Worm (Caenorhabditis elegans) whole organism, midembryonic: Measurements from ENCODE around the gene C50F4.10.
A peak's percentile ranks its signal among the peaks of the same experiment; 100 is the strongest.

Experiments
- T22C8.4 ChIP-seq: fragments of 200-800 bp; sonication (Bioruptor generic); IDR thresholded peaks from 2 replicates; pipeline ENCODE4 v1.3.6; 2022; ENCODE audit warnings: missing genetic modification characterization, missing compliant biosample characterization
- cog-1 ChIP-seq: sonication (generic microtip); optimal IDR thresholded peaks from 2 replicates; lab custom pipeline; 2016; ENCODE audit warnings: missing genetic modification characterization, missing compliant biosample characterization
- flt-1 ChIP-seq: fragments of 200-800 bp; sonication (Bioruptor generic); IDR thresholded peaks from 2 replicates; pipeline ENCODE4 v1.3.6; 2022; ENCODE audit warnings: missing genetic modification characterization, missing compliant biosample characterization
- klf-2 ChIP-seq: fragments of 200-800 bp; sonication (Bioruptor generic); conservative IDR thresholded peaks from 2 replicates; pipeline ENCODE4 v1.3.6; 2022; ENCODE audit warnings: missing genetic modification reagents, missing genetic modification characterization, missing compliant biosample characterization
- med-1 ChIP-seq: sonication (generic microtip); optimal IDR thresholded peaks from 2 replicates; lab custom pipeline; 2017; ENCODE audit warnings: missing genetic modification characterization, mild to moderate bottlenecking, missing compliant biosample characterization, antibody characterized with exemption, missing genetic modification reagents; ENCODE audit not compliant: insufficient read depth
- ref-1 ChIP-seq: fragments of 200-800 bp; sonication (Bioruptor generic); conservative IDR thresholded peaks from 2 replicates; pipeline ENCODE4 v1.3.6; 2022; ENCODE audit warnings: missing genetic modification reagents, missing genetic modification characterization, missing compliant biosample characterization
- tab-1 ChIP-seq: fragments of 200-800 bp; sonication (Bioruptor generic); IDR thresholded peaks from 2 replicates; pipeline ENCODE4 v1.3.6; 2022; ENCODE audit warnings: missing genetic modification characterization, missing compliant biosample characterization
- ztf-23 ChIP-seq: fragments of 200-800 bp; sonication (Bioruptor generic); IDR thresholded peaks from 2 replicates; pipeline ENCODE4 v1.3.6; 2022; ENCODE audit warnings: missing genetic modification reagents, missing genetic modification characterization, missing compliant biosample characterization
- ztf-29 ChIP-seq: fragments of 200-800 bp; sonication (Bioruptor generic); IDR thresholded peaks from 2 replicates; pipeline ENCODE4 v1.3.6; 2022; ENCODE audit warnings: missing genetic modification reagents, missing genetic modification characterization, missing compliant biosample characterization

Gene C50F4.10

ce11 chrV:9549459-9549858 lies 18.1 kb upstream of the C50F4.10 start, which contains the start of gene nstp-10:
Gene nstp-10, minus strand, starts transcription at chrV:9549836.
- TF ChIP-seq flt-1 (GFP tag; lab: Robert Waterston, UW), result no peak
- no peak for TF ChIP-seq klf-2 (GFP tag; lab: Robert Waterston, UW)
- no peak for TF ChIP-seq tab-1 (GFP tag; lab: Robert Waterston, UW)
- no peak for TF ChIP-seq ztf-29 (GFP tag; lab: Robert Waterston, UW)
- TF ChIP-seq cog-1 (tag; lab: Kevin White, UChicago), result peak; percentile 23
- no peak for TF ChIP-seq T22C8.4

DNA sequence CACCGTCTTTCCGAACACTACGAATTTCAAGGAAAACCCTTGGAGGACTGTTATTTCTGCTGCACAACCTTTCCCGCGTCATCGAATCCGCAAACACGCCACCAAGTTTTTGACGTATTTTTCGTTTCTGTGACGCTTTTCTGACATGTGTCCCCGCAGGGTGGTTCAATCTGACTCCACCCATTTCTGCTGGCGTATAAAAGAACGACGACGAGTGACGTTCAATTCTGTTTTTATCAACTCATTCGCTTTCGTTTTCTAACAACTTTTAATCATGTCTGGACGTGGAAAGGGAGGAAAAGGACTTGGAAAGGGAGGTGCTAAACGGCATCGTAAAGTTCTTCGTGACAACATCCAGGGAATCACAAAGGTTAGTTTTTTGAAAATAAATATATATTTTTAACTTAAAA lies 15.5 kb upstream of the C50F4.10 start, which contains the start of gene his-37:
his-37 (plus strand) TSS at position 246 of the 410 bp plus-strand sequence.
- peak; percentile 93 for TF ChIP-seq cog-1 (tag; lab: Kevin White, UChicago)
- no peak for TF ChIP-seq med-1 (GFP tag; lab: Kevin White, UChicago)
- TF ChIP-seq ztf-23 (GFP tag; lab: Robert Waterston, UW), result peak; percentile 83
- no peak for TF ChIP-seq T22C8.4
- peak; percentile 81 for TF ChIP-seq flt-1 (GFP tag; lab: Robert Waterston, UW)
- no peak for TF ChIP-seq ref-1
- peak; percentile 50; the same call in 1 of the 2 replicates for TF ChIP-seq tab-1 (GFP tag; lab: Robert Waterston, UW)
- no peak; the same call in 1 of the 2 replicates for TF ChIP-seq ztf-29 (GFP tag; lab: Robert Waterston, UW)
- TF ChIP-seq klf-2 (GFP tag; lab: Robert Waterston, UW), result no peak

- TF ChIP-seq cog-1 (tag; lab: Kevin White, UChicago), result no peak
- TF ChIP-seq tab-1 (GFP tag; lab: Robert Waterston, UW), result no peak
- TF ChIP-seq klf-2 (GFP tag; lab: Robert Waterston, UW), result no peak
- no peak for TF ChIP-seq ztf-29 (GFP tag; lab: Robert Waterston, UW)
- TF ChIP-seq ref-1, result no peak
- TF ChIP-seq med-1 (GFP tag; lab: Kevin White, UChicago), result no peak
These were observed 14.7 kb upstream of the C50F4.10 start, which contains the start of gene C50F4.6 for ce11 chrV:9546042-9546581. Gene C50F4.6, plus strand, starts transcription at chrV:9546092.

ce11 chrV:9545238-9545709 lies 13.9 kb upstream of the C50F4.10 start, which contains the start of the genes his-35 and his-41:
Gene his-35, minus strand, starts transcription at chrV:9545288.
Gene his-41, plus strand, starts transcription at chrV:9545536.
- 0 out of 2 replicates have a peak, but pooled peaks have one; percentile 20 for TF ChIP-seq ztf-29 (GFP tag; lab: Robert Waterston, UW)
- TF ChIP-seq cog-1 (tag; lab: Kevin White, UChicago), result no peak
- peak; percentile 46 for TF ChIP-seq T22C8.4
- 0 out of 2 replicates have a peak, but pooled peaks have one; percentile 9 for TF ChIP-seq flt-1 (GFP tag; lab: Robert Waterston, UW)

ce11 chrV:9544176-9544632 lies 12.8 kb upstream of the C50F4.10 start, which contains the start of gene mdf-1:
Gene mdf-1, minus strand, starts transcription at chrV:9544226.
- TF ChIP-seq T22C8.4 (no peak), klf-2 (GFP tag; lab: Robert Waterston, UW) (0 out of 2 replicates have a peak, but pooled peaks have one; percentile 35), tab-1 (GFP tag; lab: Robert Waterston, UW) (no peak), flt-1 (GFP tag; lab: Robert Waterston, UW) (0 out of 2 replicates have a peak, but pooled peaks have one; percentile 52), cog-1 (tag; lab: Kevin White, UChicago) (no peak), med-1 (GFP tag; lab: Kevin White, UChicago) (peak; percentile 28), ztf-23 (GFP tag; lab: Robert Waterston, UW) (peak; percentile 67; the same call in 1 of the 2 replicates), ztf-29 (GFP tag; lab: Robert Waterston, UW) (no peak), ref-1 (0 out of 2 replicates have a peak, but pooled peaks have one; percentile 33)

DNA sequence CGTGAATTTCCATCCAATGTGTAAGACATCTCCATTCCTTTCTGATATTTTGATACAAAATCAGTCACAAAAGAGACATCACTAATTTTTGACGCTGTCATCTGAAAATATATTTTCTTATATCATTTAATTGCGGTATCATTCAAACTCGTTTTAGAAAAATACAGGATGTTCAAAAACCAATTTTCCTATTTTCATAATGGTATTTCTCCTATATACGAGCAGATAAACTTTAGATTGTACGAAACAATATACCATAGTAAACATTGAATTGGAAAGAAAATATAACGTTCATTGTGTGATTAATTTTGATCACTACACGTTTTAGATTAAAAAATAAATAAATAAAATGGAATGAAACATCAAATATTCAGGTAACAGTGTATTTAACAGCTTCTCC lies 10.1 kb upstream of the C50F4.10 start, which contains the start of gene C50F4.16:
C50F4.16 (minus strand) TSS at position 101 of the 400 bp plus-strand sequence.
- TF ChIP-seq T22C8.4, result no peak
- no peak for TF ChIP-seq ztf-29 (GFP tag; lab: Robert Waterston, UW)
- TF ChIP-seq klf-2 (GFP tag; lab: Robert Waterston, UW), result no peak
- no peak for TF ChIP-seq flt-1 (GFP tag; lab: Robert Waterston, UW)
- TF ChIP-seq ref-1, result no peak
- no peak for TF ChIP-seq ztf-23 (GFP tag; lab: Robert Waterston, UW)
- TF ChIP-seq med-1 (GFP tag; lab: Kevin White, UChicago), result no peak
- no peak for TF ChIP-seq tab-1 (GFP tag; lab: Robert Waterston, UW)
- no peak for TF ChIP-seq cog-1 (tag; lab: Kevin White, UChicago)

ce11 chrV:9539638-9540037 lies 8.3 kb upstream of the C50F4.10 start, which contains the start of gene C50F4.12:
Gene C50F4.12, minus strand, starts transcription at chrV:9539738.
- TF ChIP-seq ztf-29 (GFP tag; lab: Robert Waterston, UW) (no peak), T22C8.4 (no peak), klf-2 (GFP tag; lab: Robert Waterston, UW) (no peak), ztf-23 (GFP tag; lab: Robert Waterston, UW) (no peak), med-1 (GFP tag; lab: Kevin White, UChicago) (no peak)

DNA sequence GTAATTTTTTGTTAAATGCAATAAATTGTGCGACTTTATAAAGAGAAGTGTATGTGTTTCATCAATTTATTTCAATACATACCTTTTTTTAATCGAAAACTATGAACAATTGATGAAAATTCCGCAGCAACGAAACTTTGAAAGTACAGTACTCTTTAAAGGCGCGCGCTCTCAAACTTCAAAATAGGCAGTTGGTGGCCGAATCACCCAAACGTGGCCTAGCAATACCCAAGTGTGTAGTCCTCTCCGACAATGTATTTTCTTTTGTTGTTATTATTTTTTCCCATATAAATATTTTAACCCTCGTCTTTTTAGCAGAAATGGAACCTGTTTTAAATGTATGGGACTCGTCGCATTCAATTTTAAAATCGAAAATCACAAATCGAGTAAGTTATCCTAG lies 5.1 kb upstream of the C50F4.10 start, which contains the start of gene C50F4.4:
C50F4.4 (plus strand) TSS at position 267 of the 400 bp plus-strand sequence.
- 0 out of 2 replicates have a peak, but pooled peaks have one; percentile 15 for TF ChIP-seq ztf-23 (GFP tag; lab: Robert Waterston, UW)
- no peak for TF ChIP-seq tab-1 (GFP tag; lab: Robert Waterston, UW)

- TF ChIP-seq flt-1 (GFP tag; lab: Robert Waterston, UW) (no peak), T22C8.4 (no peak), cog-1 (tag; lab: Kevin White, UChicago) (no peak)
These were observed 3.2 kb upstream of the C50F4.10 start, which contains the start of gene tag-329 for ce11 chrV:9534621-9535020. Gene tag-329, plus strand, starts transcription at chrV:9534921.
